Worm (Caenorhabditis elegans): ENCODE measurements around the gene srg-41.

Gene srg-41

DNA sequence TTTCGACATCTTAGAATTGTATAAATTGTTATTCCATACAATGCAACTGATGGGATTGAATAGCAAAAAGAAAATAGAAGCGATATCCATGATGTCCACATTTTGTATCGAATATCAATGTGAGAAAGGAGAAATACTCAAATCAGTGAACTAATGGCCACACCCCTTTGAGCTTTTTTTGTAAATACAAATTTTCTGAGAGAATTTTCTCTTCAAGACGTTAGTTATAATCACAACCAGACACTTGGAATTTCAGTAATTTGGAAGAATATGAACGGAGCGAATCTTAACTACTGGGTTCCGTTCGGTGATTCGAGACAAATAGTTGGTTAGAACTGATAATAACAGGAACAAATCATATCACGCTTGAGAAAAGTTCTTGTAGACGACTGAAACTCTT, at the start of gene srg-41:
Gene srg-41 (minus strand): TSS at position 101 of the 400 bp plus-strand sequence.
- TF ChIP-seq egl-27 (tag; optimal IDR thresholded peaks at IDR 0.05) (no peak), lin-13 (GFP tag; optimal IDR thresholded peaks at IDR 0.05) (no peak), ztf-1 (GFP tag; conservative IDR thresholded peaks at IDR 0.05) (no peak), nhr-21 (tag; optimal IDR thresholded peaks at IDR 0.05) (no peak)

DNA sequence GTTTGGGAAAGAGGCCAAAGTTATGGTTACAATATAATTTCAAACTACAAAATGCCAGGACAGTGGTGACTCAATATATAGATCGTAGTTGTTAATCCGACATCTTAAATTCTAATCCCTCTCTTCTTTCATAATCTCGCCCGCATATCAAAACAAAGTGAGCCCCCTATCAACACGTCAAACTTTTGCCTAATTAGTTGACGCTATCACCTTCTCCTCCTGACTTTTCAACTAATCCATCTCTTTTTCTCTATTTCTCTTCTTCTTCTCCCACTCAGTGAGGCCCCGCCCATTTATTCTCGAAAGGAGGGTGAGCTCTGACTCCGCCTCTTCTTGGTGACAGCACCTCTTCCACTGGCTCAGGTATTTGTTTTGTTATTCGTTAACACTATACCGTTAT, 49.6 kb upstream of the srg-41 start:
- TF ChIP-seq skn-1 (tag; optimal IDR thresholded peaks at IDR 0.05) = no peak
- no peak for TF ChIP-seq dmd-4 (tag; optimal IDR thresholded peaks at IDR 0.05)
- TF ChIP-seq nhr-6 (tag; optimal IDR thresholded peaks at IDR 0.05) = no peak
- TF ChIP-seq egl-27 (tag; optimal IDR thresholded peaks at IDR 0.05) = no peak
- TF ChIP-seq nhr-129 (tag; optimal IDR thresholded peaks at IDR 0.05) = no peak
- TF ChIP-seq ztf-11 (tag; optimal IDR thresholded peaks at IDR 0.05) = no peak
- no peak for TF ChIP-seq elt-3 (tag; optimal IDR thresholded peaks at IDR 0.05)
- no peak for TF ChIP-seq mbf-1 (tag; optimal IDR thresholded peaks at IDR 0.05)
- no peak for TF ChIP-seq ama-1 (optimal IDR thresholded peaks at IDR 0.05)
- no peak for TF ChIP-seq nhr-10 (tag; optimal IDR thresholded peaks at IDR 0.05)
- TF ChIP-seq sma-9 (GFP tag; optimal IDR thresholded peaks at IDR 0.05) = no peak
- TF ChIP-seq sma-9 (tag; optimal IDR thresholded peaks at IDR 0.05) = no peak
- TF ChIP-seq nhr-12 (tag; optimal IDR thresholded peaks at IDR 0.05) = no peak

DNA sequence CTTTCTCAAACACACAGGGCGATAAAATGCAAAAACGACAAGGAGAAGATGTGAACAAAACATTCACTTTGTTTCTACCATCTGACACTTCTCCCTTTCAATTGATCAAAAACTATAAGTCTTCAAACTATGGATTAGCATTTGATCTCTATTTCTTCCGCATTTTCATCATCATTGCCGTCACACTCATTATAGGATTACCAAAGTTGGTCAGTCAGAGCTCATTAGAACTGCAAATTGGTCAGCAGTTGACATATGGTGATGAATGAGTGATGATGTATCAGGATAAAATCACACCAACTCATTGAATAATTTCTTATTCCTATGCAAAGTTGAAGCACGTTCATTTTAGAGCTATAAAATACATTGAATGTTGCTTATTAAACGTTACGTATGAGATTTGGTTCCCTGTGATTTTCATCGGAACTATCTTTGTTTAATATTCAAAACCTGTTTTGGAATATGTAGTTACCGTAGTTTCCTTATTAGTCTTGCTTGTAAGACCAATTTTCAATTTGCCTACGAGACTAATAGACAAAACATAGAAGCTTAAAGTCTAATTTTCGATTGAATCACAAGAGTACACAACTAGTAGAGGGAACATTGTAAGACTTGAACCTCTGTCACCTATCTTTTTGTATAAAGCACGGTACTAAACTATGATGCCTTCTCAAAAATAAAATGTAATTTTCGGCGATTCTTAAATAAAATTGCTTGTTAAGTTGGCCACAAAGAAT, 47.9 kb upstream of the srg-41 start:
- TF ChIP-seq elt-3 (tag; optimal IDR thresholded peaks at IDR 0.05) (no peak), dmd-4 (tag; optimal IDR thresholded peaks at IDR 0.05) (no peak), aly-2 (tag; optimal IDR thresholded peaks at IDR 0.05) (no peak), sma-3 (GFP tag; optimal IDR thresholded peaks at IDR 0.05) (no peak), gmeb-1 (tag; optimal IDR thresholded peaks at IDR 0.05) (no peak), fos-1 (tag; optimal IDR thresholded peaks at IDR 0.05) (no peak), snpc-4 (tag; optimal IDR thresholded peaks at IDR 0.05) (no peak), nhr-77 (tag; optimal IDR thresholded peaks at IDR 0.05) (no peak), Y55F3AM.14 (GFP tag; optimal IDR thresholded peaks at IDR 0.05) (no peak), nhr-11 (tag; optimal IDR thresholded peaks at IDR 0.05) (no peak), nhr-21 (tag; optimal IDR thresholded peaks at IDR 0.05) (no peak), blmp-1 (tag; optimal IDR thresholded peaks at IDR 0.05; ENCODE audit: insufficient read depth) (no peak)

DNA sequence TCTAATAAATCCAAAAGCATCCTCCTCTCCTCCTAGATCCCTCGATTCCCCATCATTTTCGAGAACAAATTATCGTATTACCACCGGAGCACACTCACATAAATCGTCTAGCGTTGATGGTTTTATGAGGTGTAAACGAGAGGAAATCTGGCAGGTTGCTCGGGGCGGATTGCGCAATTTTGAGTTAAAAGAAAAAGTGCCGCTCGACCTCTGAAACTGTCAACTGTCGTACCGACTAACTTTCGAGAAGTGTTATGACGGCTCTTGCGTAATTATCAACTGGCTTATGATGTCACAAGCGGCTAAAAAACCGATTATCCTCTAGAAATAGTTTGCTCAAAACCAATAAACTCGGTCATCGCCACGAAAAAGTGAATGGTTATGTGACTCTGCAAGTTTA, 44.8 kb upstream of the srg-41 start:
- TF ChIP-seq mdl-1 (tag; optimal IDR thresholded peaks at IDR 0.05) (no peak), Y55F3AM.14 (GFP tag; optimal IDR thresholded peaks at IDR 0.05) (no peak), C34F6.9 (tag; optimal IDR thresholded peaks at IDR 0.05) (no peak), nhr-11 (tag; optimal IDR thresholded peaks at IDR 0.05) (no peak), ztf-11 (tag; optimal IDR thresholded peaks at IDR 0.05) (no peak), lin-11 (tag; optimal IDR thresholded peaks at IDR 0.05) (no peak), ceh-82 (tag; optimal IDR thresholded peaks at IDR 0.05) (no peak), F13H6.1 (tag; optimal IDR thresholded peaks at IDR 0.05) (no peak), ama-1 (optimal IDR thresholded peaks at IDR 0.05) (no peak), nhr-10 (tag; optimal IDR thresholded peaks at IDR 0.05) (no peak), elt-3 (tag; optimal IDR thresholded peaks at IDR 0.05) (no peak), lsy-2 (tag; optimal IDR thresholded peaks at IDR 0.05) (no peak)

DNA sequence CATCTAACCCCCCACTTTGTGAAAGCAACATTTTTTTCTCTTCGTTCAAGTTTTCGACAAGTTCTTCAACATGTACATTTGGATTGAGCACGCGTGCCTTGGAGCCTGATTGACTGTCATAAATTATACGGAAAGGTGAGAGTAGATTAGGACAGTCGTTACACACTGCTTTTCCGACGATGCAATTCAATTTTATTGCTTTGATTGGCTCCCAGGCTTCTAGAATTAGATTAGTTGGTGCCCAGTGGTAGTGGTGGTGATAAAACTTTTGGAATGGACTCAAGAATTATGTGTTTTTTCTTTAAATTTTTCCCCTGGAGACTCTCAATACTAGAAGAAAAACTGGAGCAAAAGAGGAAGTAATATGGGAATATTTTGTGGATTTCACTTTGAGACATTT, 42.8 kb upstream of the srg-41 start:
- TF ChIP-seq Y55F3AM.14 (GFP tag; optimal IDR thresholded peaks at IDR 0.05) = no peak
- no peak for TF ChIP-seq mbf-1 (tag; optimal IDR thresholded peaks at IDR 0.05)
- no peak for TF ChIP-seq ztf-4 (tag; optimal IDR thresholded peaks at IDR 0.05)
- TF ChIP-seq lin-39 (tag; optimal IDR thresholded peaks at IDR 0.05) = no peak
- TF ChIP-seq blmp-1 (tag; optimal IDR thresholded peaks at IDR 0.05; ENCODE audit: insufficient read depth) = no peak
- TF ChIP-seq elt-1 (tag; optimal IDR thresholded peaks at IDR 0.05) = no peak
- TF ChIP-seq lin-13 (GFP tag; optimal IDR thresholded peaks at IDR 0.05) = no peak
- TF ChIP-seq fos-1 (tag; optimal IDR thresholded peaks at IDR 0.05) = no peak
- TF ChIP-seq unc-39 (tag; optimal IDR thresholded peaks at IDR 0.05) = no peak
- no peak for TF ChIP-seq skn-1 (tag; optimal IDR thresholded peaks at IDR 0.05)
- TF ChIP-seq lsy-2 (tag; optimal IDR thresholded peaks at IDR 0.05) = no peak
- TF ChIP-seq ztf-1 (GFP tag; conservative IDR thresholded peaks at IDR 0.05) = no peak
- no peak for TF ChIP-seq nhr-21 (tag; optimal IDR thresholded peaks at IDR 0.05)
- no peak for TF ChIP-seq sma-9 (GFP tag; optimal IDR thresholded peaks at IDR 0.05)
- no peak for TF ChIP-seq sma-9 (tag; optimal IDR thresholded peaks at IDR 0.05)
- TF ChIP-seq gmeb-1 (tag; optimal IDR thresholded peaks at IDR 0.05) = no peak
- no peak for TF ChIP-seq alr-1 (tag; optimal IDR thresholded peaks at IDR 0.05)

All from whole organism, L2 larva.